Worm (Caenorhabditis elegans) whole organism, midembryonic: Measurements from ENCODE around the gene F22H10.1.

Experiments used
- klf-2 ChIP-seq: fragments of 200-800 bp; sonication (Bioruptor generic); conservative IDR thresholded peaks from 2 replicates; pipeline ENCODE4 v1.3.6; 2022; ENCODE audit warnings: missing genetic modification reagents, missing genetic modification characterization, missing compliant biosample characterization
- med-1 ChIP-seq: sonication (generic microtip); optimal IDR thresholded peaks from 2 replicates; lab custom pipeline; 2017; ENCODE audit warnings: missing genetic modification characterization, mild to moderate bottlenecking, missing compliant biosample characterization, antibody characterized with exemption, missing genetic modification reagents; ENCODE audit not compliant: insufficient read depth

DNA sequence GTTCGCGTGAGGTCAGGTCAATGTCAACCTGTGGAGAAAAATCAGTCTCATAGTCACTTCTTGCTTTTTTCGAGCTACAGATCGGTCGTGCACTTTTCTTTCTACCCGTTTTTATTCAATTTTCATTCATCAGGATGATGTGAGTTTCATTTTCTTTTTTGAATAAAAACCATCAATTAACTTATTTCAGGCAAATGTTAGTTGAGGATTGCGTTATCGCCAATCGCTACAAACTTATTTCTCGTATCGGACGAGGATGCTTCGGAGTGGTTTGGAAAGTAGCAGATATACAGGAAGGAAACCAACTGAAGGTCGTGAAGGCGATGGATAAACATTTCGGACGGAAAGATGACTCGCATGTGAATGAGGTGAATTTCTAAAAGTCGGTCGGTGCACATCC is at the start of gene F22H10.1:
- TF ChIP-seq med-1: no peak
- no peak for TF ChIP-seq klf-2 (GFP tag; lab: Robert Waterston, UW)
